Worm (Caenorhabditis elegans) whole organism, L4/young adult: ENCODE measurements around the gene gpd-1.
"Not testable (repeated sequence)": the region's sequence is repeated elsewhere in the genome, so short reads cannot be mapped to it uniquely, and the experiment has no call there.

ENCODE experiments used
- W03F9.2 ChIP-seq: fragments of 150-350 bp; optimal IDR thresholded peaks from 2 replicates; lab custom pipeline; 2014; ENCODE audit warnings: missing biosample characterization, missing genetic modification characterization
- dao-5 ChIP-seq: sonication (generic microtip); optimal IDR thresholded peaks from 2 replicates; lab custom pipeline; 2016; ENCODE audit warnings: missing genotype, missing genetic modification characterization, moderate library complexity, missing compliant biosample characterization
- him-1 ChIP-seq: sonication (generic microtip); optimal IDR thresholded peaks from 2 replicates; lab custom pipeline; 2016; ENCODE audit warnings: missing genotype, missing genetic modification reagents, missing genetic modification characterization, missing compliant biosample characterization

The gpd-1 gene

ce11 chrII:10416332-10416863, 22.5 kb downstream of the gpd-1 start, which contains the start of gene eif-2A:
Gene eif-2A, plus strand, starts transcription at chrII:10416800.
- TF ChIP-seq him-1 (tag; lab: Kevin White, UChicago), result no peak
- no peak for TF ChIP-seq dao-5
- peak; percentile 15 for TF ChIP-seq W03F9.2 (tag; lab: Kevin White, UChicago)

- TF ChIP-seq dao-5 (no peak), him-1 (tag; lab: Kevin White, UChicago) (no peak), W03F9.2 (tag; lab: Kevin White, UChicago) (no peak)
Measured at ce11 chrII:10421941-10422340, 28.0 kb downstream of the gpd-1 start, which contains the start of gene frpr-21. Gene frpr-21, minus strand, starts transcription at chrII:10422041.

ce11 chrII:10435836-10436235, 41.9 kb downstream of the gpd-1 start, which contains the start of gene cut-4:
Gene cut-4, plus strand, starts transcription at chrII:10436136.
- TF ChIP-seq W03F9.2 (tag; lab: Kevin White, UChicago) (no peak), dao-5 (no peak), him-1 (tag; lab: Kevin White, UChicago) (no peak)

ce11 chrII:10437840-10438239, 43.9 kb downstream of the gpd-1 start:
- TF ChIP-seq dao-5, result no peak

- TF ChIP-seq dao-5 (no peak), W03F9.2 (tag; lab: Kevin White, UChicago) (no peak)
Measured at ce11 chrII:10439976-10440375, 46.0 kb downstream of the gpd-1 start, which contains the start of gene E04D5.4. Gene E04D5.4, plus strand, starts transcription at chrII:10440276.

- not testable (repeated sequence) for TF ChIP-seq him-1 (tag; lab: Kevin White, UChicago); W03F9.2 (tag; lab: Kevin White, UChicago); dao-5
Measured at ce11 chrII:10442846-10443245, 48.9 kb downstream of the gpd-1 start, which contains the start of gene ZK673.1. Gene ZK673.1, plus strand, starts transcription at chrII:10443146.

- TF ChIP-seq him-1 (tag; lab: Kevin White, UChicago), result no peak
- no peak for TF ChIP-seq W03F9.2 (tag; lab: Kevin White, UChicago)
- no peak for TF ChIP-seq dao-5
Measured at ce11 chrII:10443898-10444297, 50.0 kb downstream of the gpd-1 start.
